Fruit fly (Drosophila melanogaster): ENCODE measurements around the gene CG34313.

dm6 chr2L:16845179-16845578 lies 34.1 kb upstream of the CG34313 start:
- TF ChIP-seq CG8301 (tag; optimal IDR thresholded peaks at IDR 0.05), result no peak
- no peak for TF ChIP-seq CG9948 (tag; optimal IDR thresholded peaks at IDR 0.05)
- TF ChIP-seq CG4496 (GFP tag; IDR thresholded peaks at IDR 0.05), result no peak
- no peak for TF ChIP-seq CG10348 (GFP tag; IDR thresholded peaks at IDR 0.05)
- no peak for TF ChIP-seq Snoo (tag; optimal IDR thresholded peaks at IDR 0.05)
- TF ChIP-seq EcR (GFP tag; optimal IDR thresholded peaks at IDR 0.05), result no peak
- no peak for TF ChIP-seq CG32121 (GFP tag; IDR thresholded peaks at IDR 0.05)
- TF ChIP-seq gl (tag; optimal IDR thresholded peaks at IDR 0.05), result no peak
- no peak for TF ChIP-seq CG34367 (tag; optimal IDR thresholded peaks at IDR 0.05)
- TF ChIP-seq CG15710 (tag; optimal IDR thresholded peaks at IDR 0.05), result no peak
- TF ChIP-seq fd96Ca (GFP tag; IDR thresholded peaks at IDR 0.05), result no peak
- no peak for TF ChIP-seq CG8159 (tag; optimal IDR thresholded peaks at IDR 0.05)
- no peak for TF ChIP-seq CG17806 (tag; optimal IDR thresholded peaks at IDR 0.05)
- TF ChIP-seq rn (GFP tag; IDR thresholded peaks at IDR 0.05), result no peak
